Worm (Caenorhabditis elegans) whole organism, early embryonic: ENCODE results near the gene dmsr-10.

Experiments used
- B0310.2 ChIP-seq: sonication (generic microtip); optimal IDR thresholded peaks from 2 replicates; lab custom pipeline; 2016; ENCODE audit warnings: mild to moderate bottlenecking, missing genetic modification characterization, missing compliant biosample characterization
- F13C5.2 ChIP-seq: sonication (generic microtip); optimal IDR thresholded peaks from 2 replicates; lab custom pipeline; 2017; ENCODE audit warnings: mild to moderate bottlenecking, missing genetic modification characterization, inconsistent platforms, missing compliant biosample characterization
- aly-1 ChIP-seq: sonication (generic microtip); optimal IDR thresholded peaks from 2 replicates; lab custom pipeline; 2016; ENCODE audit warnings: missing genetic modification characterization, missing compliant biosample characterization
- ama-1 ChIP-seq: fragments of 150-350 bp; optimal IDR thresholded peaks from 2 replicates; lab custom pipeline; 2014
- ceh-13 ChIP-seq: fragments of 200-800 bp; sonication (Bioruptor generic); optimal IDR thresholded peaks from 2 replicates; lab custom pipeline; 2018; ENCODE audit warnings: mild to moderate bottlenecking, missing genetic modification characterization, missing compliant biosample characterization
- ceh-36 ChIP-seq: sonication (generic microtip); optimal IDR thresholded peaks from 2 replicates; lab custom pipeline; 2016; ENCODE audit warnings: missing genetic modification characterization, inconsistent platforms, missing compliant biosample characterization
- ets-7 ChIP-seq: sonication (generic microtip); optimal IDR thresholded peaks from 2 replicates; lab custom pipeline; 2016; ENCODE audit warnings: missing genotype, missing genetic modification characterization, missing compliant biosample characterization
- flt-1 ChIP-seq: fragments of 200-800 bp; sonication (Bioruptor generic); IDR thresholded peaks from 2 replicates; pipeline ENCODE4 v1.3.6; 2022; ENCODE audit warnings: missing genetic modification characterization, missing compliant biosample characterization
- hmbx-1 ChIP-seq: sonication (generic microtip); optimal IDR thresholded peaks from 2 replicates; lab custom pipeline; 2016; ENCODE audit warnings: mild to moderate bottlenecking, missing genetic modification characterization, missing compliant biosample characterization
- hmg-4 ChIP-seq: fragments of 200-800 bp; sonication (Bioruptor generic); optimal IDR thresholded peaks from 2 replicates; lab custom pipeline; 2018; ENCODE audit warnings: mild to moderate bottlenecking, missing genetic modification characterization, missing compliant biosample characterization
- hnd-1 ChIP-seq: sonication (generic microtip); optimal IDR thresholded peaks from 2 replicates; lab custom pipeline; 2016; ENCODE audit warnings: missing genetic modification characterization, missing compliant biosample characterization
- pes-1 ChIP-seq: fragments of 200-800 bp; sonication (Bioruptor generic); IDR thresholded peaks from 2 replicates; pipeline ENCODE4 v1.3.6; 2022; ENCODE audit warnings: missing genetic modification reagents, missing genetic modification characterization, missing compliant biosample characterization
- scrt-1 ChIP-seq: fragments of 200-800 bp; sonication (Bioruptor generic); IDR thresholded peaks from 2 replicates; pipeline ENCODE4 v1.3.6; 2022; ENCODE audit warnings: missing genetic modification characterization, missing compliant biosample characterization
- sea-1 ChIP-seq: fragments of 200-800 bp; sonication (Bioruptor generic); conservative IDR thresholded peaks from 2 replicates; pipeline ENCODE4 v1.3.6; 2022; ENCODE audit warnings: missing genetic modification characterization, missing compliant biosample characterization
- tbx-11 ChIP-seq: fragments of 200-800 bp; sonication (Bioruptor generic); IDR thresholded peaks from 2 replicates; pipeline ENCODE4 v1.3.6; 2022; ENCODE audit warnings: missing genetic modification characterization, missing compliant biosample characterization
- tbx-37 ChIP-seq: fragments of 200-800 bp; sonication (Bioruptor generic); conservative IDR thresholded peaks from 2 replicates; pipeline ENCODE4 v1.3.6; 2022; ENCODE audit warnings: missing genetic modification reagents, missing genetic modification characterization, missing compliant biosample characterization
- tra-4 ChIP-seq: sonication (generic microtip); optimal IDR thresholded peaks from 2 replicates; lab custom pipeline; 2017; ENCODE audit warnings: missing genetic modification characterization, missing compliant biosample characterization

The dmsr-10 gene

ce11 chrV:6782260-6782659, 19.5 kb downstream of the dmsr-10 start:
- TF ChIP-seq hmg-4 (GFP tag; lab: Kevin White, UChicago) (no peak), aly-1 (tag; lab: Kevin White, UChicago) (no peak), tra-4 (tag; lab: Kevin White, UChicago) (no peak), hmbx-1 (no peak), hnd-1 (tag; lab: Kevin White, UChicago) (no peak), tbx-37 (GFP tag; lab: Robert Waterston, UW) (no peak), sea-1 (GFP tag; lab: Robert Waterston, UW) (no peak), F13C5.2 (no peak), ama-1 (no peak), ceh-13 (GFP tag; lab: Kevin White, UChicago) (no peak), pes-1 (GFP tag; lab: Robert Waterston, UW) (no peak)

- TF ChIP-seq flt-1 (GFP tag; lab: Robert Waterston, UW) = no peak
- no peak for TF ChIP-seq tra-4 (tag; lab: Kevin White, UChicago)
- no peak for TF ChIP-seq ets-7 (tag; lab: Kevin White, UChicago)
- TF ChIP-seq scrt-1 (GFP tag; lab: Robert Waterston, UW) = no peak
- TF ChIP-seq aly-1 (tag; lab: Kevin White, UChicago) = no peak
- TF ChIP-seq F13C5.2 = no peak
- no peak for TF ChIP-seq ceh-36 (tag; lab: Kevin White, UChicago)
- no peak for TF ChIP-seq hmg-4 (GFP tag; lab: Kevin White, UChicago)
- no peak for TF ChIP-seq sea-1 (GFP tag; lab: Robert Waterston, UW)
- TF ChIP-seq pes-1 (GFP tag; lab: Robert Waterston, UW) = no peak
- no peak for TF ChIP-seq hnd-1 (tag; lab: Kevin White, UChicago)
Observed at ce11 chrV:6780676-6781075, 21.1 kb downstream of the dmsr-10 start.

- TF ChIP-seq tbx-37 (GFP tag; lab: Robert Waterston, UW) = no peak
- no peak for TF ChIP-seq hmg-4 (GFP tag; lab: Kevin White, UChicago)
- no peak for TF ChIP-seq F13C5.2
- TF ChIP-seq pes-1 (GFP tag; lab: Robert Waterston, UW) = no peak
- no peak for TF ChIP-seq tra-4 (tag; lab: Kevin White, UChicago)
Observed at ce11 chrV:6780166-6780565, 21.6 kb downstream of the dmsr-10 start, which contains the start of gene ZC404.15. Gene ZC404.15, plus strand, starts transcription at chrV:6780466.

- TF ChIP-seq sea-1 (GFP tag; lab: Robert Waterston, UW) = no peak
- TF ChIP-seq ceh-13 (GFP tag; lab: Kevin White, UChicago) = no peak
- TF ChIP-seq tra-4 (tag; lab: Kevin White, UChicago) = no peak
Observed at ce11 chrV:6778457-6778856, 23.3 kb downstream of the dmsr-10 start.

- TF ChIP-seq hmbx-1 = no peak
- no peak for TF ChIP-seq aly-1 (tag; lab: Kevin White, UChicago)
- TF ChIP-seq ets-7 (tag; lab: Kevin White, UChicago) = no peak
- TF ChIP-seq flt-1 (GFP tag; lab: Robert Waterston, UW) = no peak
- TF ChIP-seq ceh-36 (tag; lab: Kevin White, UChicago) = no peak
- no peak for TF ChIP-seq scrt-1 (GFP tag; lab: Robert Waterston, UW)
- TF ChIP-seq hmg-4 (GFP tag; lab: Kevin White, UChicago) = no peak
- TF ChIP-seq ceh-13 (GFP tag; lab: Kevin White, UChicago) = no peak
- TF ChIP-seq hnd-1 (tag; lab: Kevin White, UChicago) = no peak
- TF ChIP-seq tbx-37 (GFP tag; lab: Robert Waterston, UW) = no peak
- no peak for TF ChIP-seq tra-4 (tag; lab: Kevin White, UChicago)
Observed at ce11 chrV:6775708-6776107, 26.0 kb downstream of the dmsr-10 start, which contains the start of gene srh-28. Gene srh-28, minus strand, starts transcription at chrV:6775808.

ce11 chrV:6773735-6774134, 28.0 kb downstream of the dmsr-10 start, which contains the start of gene ZC404.16:
Gene ZC404.16, minus strand, starts transcription at chrV:6773835.
- no peak for TF ChIP-seq hmg-4 (GFP tag; lab: Kevin White, UChicago)
- no peak for TF ChIP-seq ama-1

ce11 chrV:6771645-6772044, 30.1 kb downstream of the dmsr-10 start, which contains the start of gene srh-30:
Gene srh-30, minus strand, starts transcription at chrV:6771745.
- TF ChIP-seq hnd-1 (tag; lab: Kevin White, UChicago) (no peak), ama-1 (no peak), ceh-13 (GFP tag; lab: Kevin White, UChicago) (no peak), ceh-36 (tag; lab: Kevin White, UChicago) (no peak), pes-1 (GFP tag; lab: Robert Waterston, UW) (no peak), hmbx-1 (no peak), flt-1 (GFP tag; lab: Robert Waterston, UW) (no peak), ets-7 (tag; lab: Kevin White, UChicago) (no peak), scrt-1 (GFP tag; lab: Robert Waterston, UW) (no peak), B0310.2 (no peak), tra-4 (tag; lab: Kevin White, UChicago) (no peak), F13C5.2 (no peak), tbx-37 (GFP tag; lab: Robert Waterston, UW) (no peak), tbx-11 (no peak), hmg-4 (GFP tag; lab: Kevin White, UChicago) (no peak), aly-1 (tag; lab: Kevin White, UChicago) (no peak)

ce11 chrV:6769440-6769839, 32.3 kb downstream of the dmsr-10 start:
- no peak for TF ChIP-seq ets-7 (tag; lab: Kevin White, UChicago)
- no peak for TF ChIP-seq ama-1
- TF ChIP-seq aly-1 (tag; lab: Kevin White, UChicago) = no peak
